Fruit fly (Drosophila melanogaster) whole organism, embryonic: ENCODE data around the gene CG31278.

Source experiments
- Adf1 ChIP-seq: fragments of 200-800 bp; sonication (Bioruptor generic); IDR thresholded peaks from 2 replicates; pipeline ENCODE4 v1.3.6; 2022; ENCODE audit warnings: missing biosample characterization, missing genetic modification characterization
- Blimp-1 ChIP-seq: fragments of 200-800 bp; sonication (Bioruptor generic); optimal IDR thresholded peaks from 3 replicates; lab custom pipeline; 2018; ENCODE audit warnings: missing biosample characterization, missing genetic modification characterization, mild to moderate bottlenecking, moderate library complexity, missing genetic modification reagents
- CG10431 ChIP-seq: fragments of 200-800 bp; sonication (Bioruptor generic); optimal IDR thresholded peaks from 3 replicates; lab custom pipeline; 2018; ENCODE audit warnings: missing biosample characterization, mild to moderate bottlenecking, missing genetic modification characterization
- CG10462 ChIP-seq: fragments of 200-800 bp; sonication (Bioruptor generic); optimal IDR thresholded peaks from 2 replicates; lab custom pipeline; 2016; ENCODE audit warnings: missing biosample characterization, missing genetic modification characterization
- CG12659 ChIP-seq: fragments of 200-800 bp; sonication (Bioruptor generic); optimal IDR thresholded peaks from 3 replicates; lab custom pipeline; 2017; ENCODE audit warnings: mild to moderate bottlenecking, missing biosample characterization, missing genetic modification reagents, missing genetic modification characterization
- CG13424 ChIP-seq: fragments of 200-800 bp; sonication (Bioruptor generic); optimal IDR thresholded peaks from 2 replicates; lab custom pipeline; 2019; ENCODE audit warnings: missing biosample characterization, mild to moderate bottlenecking, missing genetic modification characterization, moderate library complexity
- CG17186 ChIP-seq: fragments of 200-800 bp; sonication (Bioruptor generic); optimal IDR thresholded peaks from 3 replicates; lab custom pipeline; 2017; ENCODE audit warnings: missing biosample characterization, missing genetic modification reagents, missing genetic modification characterization
- CG17829 ChIP-seq: fragments of 200-800 bp; optimal IDR thresholded peaks from 2 replicates; lab custom pipeline; 2019; ENCODE audit warnings: missing biosample characterization, mild to moderate bottlenecking, missing genetic modification characterization, moderate library complexity
- CG18011 ChIP-seq: fragments of 200-800 bp; sonication (Bioruptor generic); optimal IDR thresholded peaks from 2 replicates; lab custom pipeline; 2017; ENCODE audit warnings: missing biosample characterization, missing genetic modification characterization, mild to moderate bottlenecking, moderate library complexity, missing genotype
- CG18476 ChIP-seq: fragments of 200-800 bp; sonication (Bioruptor generic); optimal IDR thresholded peaks from 2 replicates; lab custom pipeline; 2016; ENCODE audit warnings: missing biosample characterization, mild to moderate bottlenecking, missing genetic modification characterization
- CG2116 ChIP-seq: fragments of 200-800 bp; sonication (Bioruptor generic); optimal IDR thresholded peaks from 3 replicates; lab custom pipeline; 2018; ENCODE audit warnings: missing biosample characterization, mild to moderate bottlenecking, missing genetic modification characterization
- CG33213 ChIP-seq: fragments of 200-800 bp; sonication (Bioruptor generic); optimal IDR thresholded peaks from 3 replicates; lab custom pipeline; 2016; ENCODE audit warnings: missing biosample characterization, missing genetic modification characterization
- CG4328 ChIP-seq: fragments of 200-800 bp; sonication (Bioruptor generic); optimal IDR thresholded peaks from 3 replicates; lab custom pipeline; 2017; ENCODE audit warnings: missing biosample characterization, missing genetic modification reagents, missing genetic modification characterization
- CG6765 ChIP-seq: fragments of 200-800 bp; sonication (Bioruptor generic); optimal IDR thresholded peaks from 3 replicates; lab custom pipeline; 2017; ENCODE audit warnings: missing biosample characterization, mild to moderate bottlenecking, missing genetic modification characterization
- CG7839 ChIP-seq: fragments of 200-800 bp; sonication (Bioruptor generic); optimal IDR thresholded peaks from 3 replicates; lab custom pipeline; 2018; ENCODE audit warnings: missing biosample characterization, mild to moderate bottlenecking, missing genetic modification characterization, moderate library complexity
- CG7987 ChIP-seq: fragments of 200-800 bp; sonication (Bioruptor generic); optimal IDR thresholded peaks from 2 replicates; lab custom pipeline; 2018; ENCODE audit warnings: missing biosample characterization, mild to moderate bottlenecking, missing genetic modification characterization, moderate library complexity
- CG8089 ChIP-seq: fragments of 200-800 bp; sonication (Bioruptor generic); optimal IDR thresholded peaks from 3 replicates; lab custom pipeline; 2016; ENCODE audit warnings: missing biosample characterization, missing genetic modification characterization
- CG8944 ChIP-seq: fragments of 200-800 bp; sonication (Bioruptor generic); optimal IDR thresholded peaks from 3 replicates; lab custom pipeline; 2016; ENCODE audit warnings: missing biosample characterization, missing genetic modification characterization
- CG9727 ChIP-seq: fragments of 200-800 bp; sonication (Bioruptor generic); optimal IDR thresholded peaks from 3 replicates; lab custom pipeline; 2017; ENCODE audit warnings: missing biosample characterization, mild to moderate bottlenecking, missing genetic modification characterization
- Deaf1 ChIP-seq: fragments of 200-800 bp; optimal IDR thresholded peaks from 3 replicates; lab custom pipeline; 2019; ENCODE audit warnings: missing biosample characterization, mild to moderate bottlenecking, missing genetic modification characterization, moderate library complexity
- Fer2 ChIP-seq: fragments of 200-800 bp; sonication (Bioruptor generic); optimal IDR thresholded peaks from 2 replicates; lab custom pipeline; 2018; ENCODE audit warnings: missing biosample characterization, mild to moderate bottlenecking, missing genetic modification characterization, moderate library complexity
- Gsc ChIP-seq: fragments of 200-800 bp; sonication (Bioruptor generic); IDR thresholded peaks from 2 replicates; pipeline ENCODE4 v1.3.6; 2022; ENCODE audit warnings: missing biosample characterization, missing genetic modification characterization
- H15 ChIP-seq: fragments of 200-800 bp; sonication (Bioruptor generic); IDR thresholded peaks from 3 replicates; pipeline ENCODE4 v1.3.6; 2022; ENCODE audit warnings: missing biosample characterization, missing genetic modification characterization
- HmgD ChIP-seq: fragments of 200-800 bp; sonication (Bioruptor generic); optimal IDR thresholded peaks from 3 replicates; lab custom pipeline; 2016; ENCODE audit warnings: missing biosample characterization, missing genetic modification characterization
- MESR4 ChIP-seq: fragments of 200-800 bp; sonication (Bioruptor generic); optimal IDR thresholded peaks from 2 replicates; lab custom pipeline; 2018; ENCODE audit warnings: missing biosample characterization, mild to moderate bottlenecking, missing genetic modification characterization, moderate library complexity
- Mrtf ChIP-seq: fragments of 200-800 bp; sonication (Bioruptor generic); IDR thresholded peaks from 3 replicates; pipeline ENCODE4 v1.3.6; 2022; ENCODE audit warnings: missing biosample characterization, missing genetic modification characterization
- NC2β ChIP-seq: fragments of 200-800 bp; sonication (Bioruptor generic); optimal IDR thresholded peaks from 2 replicates; lab custom pipeline; 2016; ENCODE audit warnings: missing biosample characterization, missing genetic modification characterization
- NFAT ChIP-seq: fragments of 200-800 bp; sonication (Bioruptor generic); IDR thresholded peaks from 2 replicates; pipeline ENCODE4 v1.3.6; 2022; ENCODE audit warnings: missing biosample characterization, missing genetic modification characterization
- Rx ChIP-seq: fragments of 200-800 bp; sonication (Bioruptor generic); IDR thresholded peaks from 2 replicates; pipeline ENCODE4 v1.3.6; 2022; ENCODE audit warnings: missing biosample characterization, missing genetic modification characterization
- Sox100B ChIP-seq: fragments of 200-800 bp; sonication (Bioruptor generic); optimal IDR thresholded peaks from 3 replicates; lab custom pipeline; 2018; ENCODE audit warnings: missing biosample characterization, mild to moderate bottlenecking, missing genetic modification characterization
- Sox102F ChIP-seq: fragments of 200-800 bp; sonication (Bioruptor generic); optimal IDR thresholded peaks from 2 replicates; lab custom pipeline; 2018; ENCODE audit warnings: missing biosample characterization, mild to moderate bottlenecking, missing genetic modification characterization, moderate library complexity
- disco-r ChIP-seq: fragments of 200-800 bp; sonication (Bioruptor generic); optimal IDR thresholded peaks from 2 replicates; lab custom pipeline; 2016; ENCODE audit warnings: missing biosample characterization, missing genetic modification characterization
- fru ChIP-seq: fragments of >200 bp; optimal IDR thresholded peaks from 2 replicates; lab custom pipeline; 2017
- gsb-n ChIP-seq: fragments of 200-800 bp; sonication (Bioruptor generic); optimal IDR thresholded peaks from 3 replicates; lab custom pipeline; 2018; ENCODE audit warnings: missing biosample characterization, mild to moderate bottlenecking, missing genetic modification characterization
- h ChIP-seq: fragments of >200 bp; optimal IDR thresholded peaks from 2 replicates; lab custom pipeline; 2017
- hbn ChIP-seq: fragments of 200-800 bp; sonication (Bioruptor generic); IDR thresholded peaks from 2 replicates; pipeline ENCODE4 v1.3.6; 2022; ENCODE audit warnings: missing biosample characterization, missing genetic modification characterization; ENCODE audit not compliant: partially characterized antibody
- insv ChIP-seq, 2 experiments: fragments of 200-800 bp; sonication (Bioruptor generic); optimal IDR thresholded peaks; 3 replicates each; lab custom pipeline; 2016 to 2018; ENCODE audit warnings: missing biosample characterization in 2 of 2, missing genetic modification characterization in 2 of 2
- jigr1 ChIP-seq: fragments of 200-800 bp; sonication (Bioruptor generic); IDR thresholded peaks from 3 replicates; pipeline ENCODE4 v1.3.6; 2022; ENCODE audit warnings: missing biosample characterization, missing genetic modification characterization
- lola ChIP-seq, 3 experiments: fragments of >200 bp in 2 of 3; fragments of 200-800 bp in 1 of 3; sonication (Bioruptor generic) in 1 of 3; optimal IDR thresholded peaks; 2 replicates each; lab custom pipeline; 2017 to 2019; ENCODE audit warnings: missing biosample characterization in 3 of 3, missing genetic modification characterization in 3 of 3, mild to moderate bottlenecking in 1 of 3, moderate library complexity in 1 of 3
- nau ChIP-seq: fragments of 200-800 bp; sonication (Bioruptor generic); optimal IDR thresholded peaks from 3 replicates; lab custom pipeline; 2017; ENCODE audit warnings: missing biosample characterization, mild to moderate bottlenecking, missing genetic modification characterization, missing genetic modification reagents
- oc ChIP-seq: fragments of 200-800 bp; sonication (Bioruptor generic); optimal IDR thresholded peaks from 2 replicates; lab custom pipeline; 2018; ENCODE audit warnings: missing biosample characterization, mild to moderate bottlenecking, missing genetic modification characterization, moderate library complexity
- onecut ChIP-seq: fragments of 200-800 bp; sonication (Bioruptor generic); IDR thresholded peaks from 2 replicates; pipeline ENCODE4 v1.3.6; 2022; ENCODE audit warnings: missing biosample characterization, missing genetic modification characterization
- otp ChIP-seq: fragments of 200-800 bp; sonication (Bioruptor generic); IDR thresholded peaks from 3 replicates; pipeline ENCODE4, ENCODE4 v1.3.6; 2022; ENCODE audit warnings: missing biosample characterization, missing genetic modification characterization
- pho ChIP-seq: fragments of 200-800 bp; sonication (Bioruptor generic); optimal IDR thresholded peaks from 2 replicates; lab custom pipeline; 2016; ENCODE audit warnings: missing biosample characterization, missing genetic modification characterization
- phol ChIP-seq: fragments of 200-800 bp; sonication (Bioruptor generic); optimal IDR thresholded peaks from 3 replicates; lab custom pipeline; 2018; ENCODE audit warnings: missing biosample characterization, mild to moderate bottlenecking, missing genetic modification characterization, moderate library complexity
- pita ChIP-seq: fragments of 200-800 bp; sonication (Bioruptor generic); optimal IDR thresholded peaks from 2 replicates; lab custom pipeline; 2017; ENCODE audit warnings: missing biosample characterization, mild to moderate bottlenecking, missing genetic modification characterization
- pros ChIP-seq: fragments of 200-800 bp; sonication (Bioruptor generic); optimal IDR thresholded peaks from 3 replicates; lab custom pipeline; 2019; ENCODE audit warnings: missing biosample characterization, mild to moderate bottlenecking, missing genetic modification characterization, moderate library complexity
- salm ChIP-seq: fragments of 200-800 bp; sonication (Bioruptor generic); optimal IDR thresholded peaks from 2 replicates; lab custom pipeline; 2018; ENCODE audit warnings: missing biosample characterization, mild to moderate bottlenecking, missing genetic modification characterization
- sob ChIP-seq: fragments of 200-800 bp; sonication (Bioruptor generic); IDR thresholded peaks from 2 replicates; pipeline ENCODE4 v1.3.6; 2022; ENCODE audit warnings: missing biosample characterization, missing genetic modification characterization
- vvl ChIP-seq: fragments of 200-800 bp; sonication (Bioruptor generic); IDR thresholded peaks from 2 replicates; pipeline ENCODE4 v1.3.6; 2022; ENCODE audit warnings: missing biosample characterization, missing genetic modification characterization
- wek ChIP-seq: fragments of 200-800 bp; sonication (Bioruptor generic); optimal IDR thresholded peaks from 3 replicates; lab custom pipeline; 2018; ENCODE audit warnings: missing biosample characterization, mild to moderate bottlenecking, missing genetic modification characterization, moderate library complexity
- zen2 ChIP-seq: fragments of 200-800 bp; sonication (Bioruptor generic); IDR thresholded peaks from 3 replicates; pipeline ENCODE4 v1.3.6; 2022; ENCODE audit warnings: missing biosample characterization, missing genetic modification characterization; ENCODE audit not compliant: partially characterized antibody

The CG31278 gene

dm6 chr3R:10688835-10689234, 19.3 kb downstream of the CG31278 start (continued):
- TF ChIP-seq CG2116 (GFP tag; lab: Kevin White, UChicago) = no peak
- TF ChIP-seq pita (GFP tag; lab: Kevin White, UChicago) = no peak
- no peak for TF ChIP-seq jigr1 (GFP tag; lab: Robert Waterston, UW)
- no peak for TF ChIP-seq onecut (GFP tag; lab: Robert Waterston, UW)
- no peak for TF ChIP-seq Gsc (GFP tag; lab: Robert Waterston, UW)
- TF ChIP-seq CG9727 (GFP tag; lab: Kevin White, UChicago) = peak; percentile 51
- no peak for TF ChIP-seq salm (tag; lab: Kevin White, UChicago)
- peak; percentile 34 for TF ChIP-seq CG12659 (GFP tag; lab: Kevin White, UChicago)
- peak; percentile 43; the same call in 1 of the 3 replicates for TF ChIP-seq otp (GFP tag; lab: Robert Waterston, UW)
- no peak for TF ChIP-seq CG17186 (GFP tag; lab: Kevin White, UChicago)
- TF ChIP-seq CG7987 (GFP tag; lab: Kevin White, UChicago) = no peak
- TF ChIP-seq CG8944 = no peak
- peak; percentile 56 for TF ChIP-seq Blimp-1 (GFP tag; lab: Kevin White, UChicago)
- no peak for TF ChIP-seq CG6765 (GFP tag; lab: Kevin White, UChicago)
- no peak for TF ChIP-seq oc (tag; lab: Kevin White, UChicago)
- peak; percentile 28 for TF ChIP-seq Sox102F (GFP tag; lab: Kevin White, UChicago)
- no peak for TF ChIP-seq Fer2 (tag; lab: Kevin White, UChicago)
- peak; percentile 68 for TF ChIP-seq CG7839 (tag; lab: Kevin White, UChicago)
- no peak for TF ChIP-seq Rx (GFP tag; lab: Robert Waterston, UW)
- TF ChIP-seq CG13424 (tag; lab: Kevin White, UChicago) = peak; percentile 12
- no peak for TF ChIP-seq CG8089 (GFP tag; lab: Kevin White, UChicago)
- TF ChIP-seq nau = no peak
- no peak for TF ChIP-seq fru (lab: Kevin White, UChicago)
- TF ChIP-seq vvl (GFP tag; lab: Robert Waterston, UW) = peak; percentile 78
- peak; percentile 42; the same call in 1 of the 3 replicates for TF ChIP-seq Mrtf (GFP tag; lab: Robert Waterston, UW)
- no peak for TF ChIP-seq gsb-n (tag; lab: Kevin White, UChicago)
- TF ChIP-seq hbn (GFP tag; lab: Robert Waterston, UW) = no peak
- no peak for TF ChIP-seq insv (GFP tag; optimal IDR thresholded peaks at IDR 0.05; lab: Kevin White, UChicago)
- TF ChIP-seq pros (GFP tag; lab: Kevin White, UChicago) = no peak
- no peak for TF ChIP-seq CG10431 (GFP tag; lab: Kevin White, UChicago)
- TF ChIP-seq sob (GFP tag; lab: Robert Waterston, UW) = peak; percentile 68
- TF ChIP-seq CG18011 (GFP tag; lab: Kevin White, UChicago) = no peak
- TF ChIP-seq CG4328 (GFP tag; lab: Kevin White, UChicago) = no peak
- no peak for TF ChIP-seq pho (GFP tag; lab: Kevin White, UChicago)
- no peak for TF ChIP-seq Sox100B
- no peak for TF ChIP-seq zen2 (GFP tag; lab: Robert Waterston, UW)
- TF ChIP-seq phol (tag; lab: Kevin White, UChicago) = peak; percentile 5
- no peak for TF ChIP-seq CG33213
- TF ChIP-seq lola (GFP tag; optimal IDR thresholded peaks at IDR 0.05; lab: Kevin White, UChicago) = no peak
- no peak for TF ChIP-seq disco-r (GFP tag; lab: Kevin White, UChicago)
- TF ChIP-seq H15 (GFP tag; lab: Robert Waterston, UW) = 0 out of 3 replicates have a peak, but pooled peaks have one; percentile 13
- TF ChIP-seq MESR4 (GFP tag; lab: Kevin White, UChicago) = no peak
- TF ChIP-seq NFAT (GFP tag; lab: Robert Waterston, UW) = peak; percentile 57
- no peak for TF ChIP-seq wek (GFP tag; lab: Kevin White, UChicago)
- no peak for TF ChIP-seq NC2β
- TF ChIP-seq CG18476 (GFP tag; lab: Kevin White, UChicago) = peak; percentile 18
- TF ChIP-seq HmgD (GFP tag; lab: Kevin White, UChicago) = no peak
- TF ChIP-seq CG10462 = no peak
- no peak for TF ChIP-seq Adf1 (GFP tag; lab: Robert Waterston, UW)
- TF ChIP-seq h (lab: Kevin White, UChicago) = no peak
- no peak for TF ChIP-seq Deaf1 (tag; lab: Kevin White, UChicago)
- peak; percentile 40 for TF ChIP-seq CG17829 (tag; lab: Kevin White, UChicago)
